Worm (Caenorhabditis elegans): ENCODE measurements around the gene mec-4.

The mec-4 gene

DNA sequence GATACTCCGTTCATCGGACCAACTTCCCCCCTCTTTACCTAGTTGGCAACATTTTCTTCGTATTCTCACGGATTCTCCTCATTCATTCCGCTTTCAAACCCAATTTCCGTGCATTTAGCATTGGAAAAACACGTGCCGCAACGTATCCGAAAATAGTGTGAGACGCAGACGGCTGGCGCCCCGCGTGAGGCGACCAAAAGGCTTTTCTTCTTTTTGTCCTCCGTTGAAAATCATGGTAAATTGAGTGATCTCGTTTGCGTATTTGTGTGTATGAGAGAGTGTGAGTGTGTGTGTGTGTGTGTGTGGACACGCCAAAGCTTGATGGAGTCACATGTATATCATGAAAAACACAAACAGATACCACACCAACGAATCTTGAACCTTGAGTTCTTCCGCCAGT, 10.1 kb downstream of the mec-4 start:
- TF ChIP-seq mxl-3 (GFP tag; optimal IDR thresholded peaks at IDR 0.05), result peak; percentile 97
- no peak for TF ChIP-seq unc-130 (GFP tag; optimal IDR thresholded peaks at IDR 0.05)
- TF ChIP-seq snpc-4 (tag; optimal IDR thresholded peaks at IDR 0.05), result no peak
- peak; percentile 13 for TF ChIP-seq egl-27 (tag; optimal IDR thresholded peaks at IDR 0.05)
- no peak for TF ChIP-seq ceh-62 (tag; optimal IDR thresholded peaks at IDR 0.05)
- TF ChIP-seq madf-5 (GFP tag; IDR thresholded peaks at IDR 0.05), result no peak
- no peak for TF ChIP-seq spr-3 (GFP tag; optimal IDR thresholded peaks at IDR 0.05)
- TF ChIP-seq T20F7.1 (GFP tag; optimal IDR thresholded peaks at IDR 0.05), result peak; percentile 83
- peak; percentile 52 for TF ChIP-seq mes-2 (tag; optimal IDR thresholded peaks at IDR 0.05; ENCODE audit: poor library complexity, severe bottlenecking)
- TF ChIP-seq mxl-2 (GFP tag; conservative IDR thresholded peaks at IDR 0.05), result peak; percentile 84
- no peak for TF ChIP-seq nhr-6 (tag; optimal IDR thresholded peaks at IDR 0.05)
- no peak for TF ChIP-seq R02D3.7 (tag; optimal IDR thresholded peaks at IDR 0.05)
- TF ChIP-seq dmd-8 (GFP tag; IDR thresholded peaks at IDR 0.05), result no peak
- TF ChIP-seq ZK546.5 (tag; optimal IDR thresholded peaks at IDR 0.05), result no peak
- peak; percentile 90 for TF ChIP-seq hmg-1.1 (GFP tag; IDR thresholded peaks at IDR 0.05)
- no peak for TF ChIP-seq madf-9 (GFP tag; conservative IDR thresholded peaks at IDR 0.05)
- TF ChIP-seq lin-13 (GFP tag; optimal IDR thresholded peaks at IDR 0.05), result peak; percentile 86
- TF ChIP-seq F37D6.2 (tag; optimal IDR thresholded peaks at IDR 0.05), result peak; percentile 76
- peak; percentile 17 for TF ChIP-seq jun-1 (tag; optimal IDR thresholded peaks at IDR 0.05)
- TF ChIP-seq skn-1 (tag; optimal IDR thresholded peaks at IDR 0.05), result peak; percentile 61
- TF ChIP-seq ceh-82 (tag; optimal IDR thresholded peaks at IDR 0.05), result no peak
- TF ChIP-seq nhr-111 (GFP tag; optimal IDR thresholded peaks at IDR 0.05), result no peak
- TF ChIP-seq D1046.2 (GFP tag; IDR thresholded peaks at IDR 0.05), result 0 out of 2 replicates have a peak, but pooled peaks have one; percentile 26
- no peak for TF ChIP-seq zip-11 (GFP tag; IDR thresholded peaks at IDR 0.05)
- TF ChIP-seq dmd-6 (GFP tag; IDR thresholded peaks at IDR 0.05), result peak; percentile 95
- TF ChIP-seq ztf-7 (tag; optimal IDR thresholded peaks at IDR 0.05), result peak; percentile 7
- no peak for TF ChIP-seq dmd-9 (GFP tag; IDR thresholded peaks at IDR 0.05)
- TF ChIP-seq lim-7 (GFP tag; IDR thresholded peaks at IDR 0.05), result no peak
- peak; percentile 30 for TF ChIP-seq ces-1 (GFP tag; optimal IDR thresholded peaks at IDR 0.05)
- TF ChIP-seq lir-3 (tag; optimal IDR thresholded peaks at IDR 0.05), result no peak
- peak; percentile 81 for TF ChIP-seq nhr-77 (tag; optimal IDR thresholded peaks at IDR 0.05)
- TF ChIP-seq lsy-2 (tag; optimal IDR thresholded peaks at IDR 0.05), result peak; percentile 69 to 89
- no peak for TF ChIP-seq fos-1 (tag; optimal IDR thresholded peaks at IDR 0.05)
- peak; percentile 81 for TF ChIP-seq nhr-48 (tag; optimal IDR thresholded peaks at IDR 0.05)
- TF ChIP-seq nhr-76 (tag; optimal IDR thresholded peaks at IDR 0.05), result no peak
- peak; percentile 99 for TF ChIP-seq hlh-30 (tag; optimal IDR thresholded peaks at IDR 0.05; ENCODE audit: insufficient read depth)
- TF ChIP-seq daf-12 (tag; optimal IDR thresholded peaks at IDR 0.05), result no peak
- TF ChIP-seq zip-2 (tag; optimal IDR thresholded peaks at IDR 0.05), result peak; percentile 32
- no peak for TF ChIP-seq F49E8.2 (tag; optimal IDR thresholded peaks at IDR 0.05; ENCODE audit: borderline replicate concordance)
- TF ChIP-seq nhr-10 (tag; optimal IDR thresholded peaks at IDR 0.05), result peak; percentile 63
- peak in 1 of 2 experiments; percentile 100 for TF ChIP-seq unc-62 (GFP tag; optimal IDR thresholded peaks at IDR 0.05 in 1 of 2)
- no peak for TF ChIP-seq unc-62 (tag; optimal IDR thresholded peaks at IDR 0.05)
- TF ChIP-seq daf-19 (GFP tag; conservative IDR thresholded peaks at IDR 0.05), result no peak
- no peak for TF ChIP-seq F26F4.8 (GFP tag; conservative IDR thresholded peaks at IDR 0.05)
- peak; percentile 97 for TF ChIP-seq dve-1 (tag; optimal IDR thresholded peaks at IDR 0.05; ENCODE audit: insufficient read depth)
- no peak for TF ChIP-seq unc-39 (tag; optimal IDR thresholded peaks at IDR 0.05)
- TF ChIP-seq daf-8 (GFP tag; IDR thresholded peaks at IDR 0.05), result no peak
- peak; percentile 41; the same call in 1 of the 2 replicates for TF ChIP-seq lin-38 (GFP tag; IDR thresholded peaks at IDR 0.05)
- no peak for TF ChIP-seq Y105C5A.15 (GFP tag; IDR thresholded peaks at IDR 0.05)
- TF ChIP-seq gei-8 (GFP tag; optimal IDR thresholded peaks at IDR 0.05), result peak; percentile 82
- no peak for TF ChIP-seq attf-4 (tag; optimal IDR thresholded peaks at IDR 0.05)
- TF ChIP-seq dpl-1 (GFP tag; optimal IDR thresholded peaks at IDR 0.05), result peak; percentile 48
- peak; percentile 84 for TF ChIP-seq mdt-29 (GFP tag; IDR thresholded peaks at IDR 0.05)

Data from whole organism, L4 larva.